Worm (Caenorhabditis elegans) whole organism, early embryonic: ENCODE results near the gene F09E5.14.

Experiments used
- B0310.2 ChIP-seq: sonication (generic microtip); optimal IDR thresholded peaks from 2 replicates; lab custom pipeline; 2016; ENCODE audit warnings: mild to moderate bottlenecking, missing genetic modification characterization, missing compliant biosample characterization
- ama-1 ChIP-seq: fragments of 150-350 bp; optimal IDR thresholded peaks from 2 replicates; lab custom pipeline; 2014
- ceh-36 ChIP-seq: sonication (generic microtip); optimal IDR thresholded peaks from 2 replicates; lab custom pipeline; 2016; ENCODE audit warnings: missing genetic modification characterization, inconsistent platforms, missing compliant biosample characterization
- hmg-4 ChIP-seq: fragments of 200-800 bp; sonication (Bioruptor generic); optimal IDR thresholded peaks from 2 replicates; lab custom pipeline; 2018; ENCODE audit warnings: mild to moderate bottlenecking, missing genetic modification characterization, missing compliant biosample characterization
- scrt-1 ChIP-seq: fragments of 200-800 bp; sonication (Bioruptor generic); IDR thresholded peaks from 2 replicates; pipeline ENCODE4 v1.3.6; 2022; ENCODE audit warnings: missing genetic modification characterization, missing compliant biosample characterization
- tbx-11 ChIP-seq: fragments of 200-800 bp; sonication (Bioruptor generic); IDR thresholded peaks from 2 replicates; pipeline ENCODE4 v1.3.6; 2022; ENCODE audit warnings: missing genetic modification characterization, missing compliant biosample characterization

- TF ChIP-seq scrt-1 (GFP tag; lab: Robert Waterston, UW) (no peak), ama-1 (no peak), B0310.2 (tag; lab: Kevin White, UChicago) (no peak), hmg-4 (GFP tag; lab: Kevin White, UChicago) (no peak), tbx-11 (GFP tag; lab: Robert Waterston, UW) (no peak), ceh-36 (tag; lab: Kevin White, UChicago) (no peak)
Measured at ce11 chrII:5364516-5364915, 19.8 kb upstream of the F09E5.14 start.
